Fruit fly (Drosophila melanogaster) whole organism, wandering third instar larva: ENCODE data around the gene CG17991.

ENCODE experiments used
- Abd-B ChIP-seq: fragments of >200 bp; optimal IDR thresholded peaks from 2 replicates; lab custom pipeline; 2017; ENCODE audit warnings: missing biosample characterization, missing genetic modification characterization
- CG32264 ChIP-seq: fragments of 200-800 bp; sonication (Bioruptor generic); optimal IDR thresholded peaks from 2 replicates; lab custom pipeline; 2016; ENCODE audit warnings: missing biosample characterization, missing genetic modification characterization
- CG9705 ChIP-seq: fragments of 200-800 bp; sonication (Bioruptor generic); optimal IDR thresholded peaks from 2 replicates; lab custom pipeline; 2018; ENCODE audit warnings: missing biosample characterization, mild to moderate bottlenecking, missing genetic modification characterization
- CrebA ChIP-seq: fragments of 200-800 bp; sonication (Bioruptor generic); optimal IDR thresholded peaks from 2 replicates; lab custom pipeline; 2016; ENCODE audit warnings: missing biosample characterization, mild to moderate bottlenecking, missing genetic modification characterization, borderline replicate concordance
- Dfd ChIP-seq: fragments of >200 bp; optimal IDR thresholded peaks from 2 replicates; lab custom pipeline; 2017; ENCODE audit warnings: missing biosample characterization, missing genetic modification characterization
- Dif ChIP-seq: fragments of 200-275, 200-300 bp; sonication (Bioruptor generic); optimal IDR thresholded peaks from 2 replicates; lab custom pipeline; 2018; ENCODE audit warnings: missing biosample characterization, missing genetic modification characterization; ENCODE audit not compliant: partially characterized antibody
- GATAd ChIP-seq: sonication (Bioruptor generic); optimal IDR thresholded peaks from 2 replicates; lab custom pipeline; 2016; ENCODE audit warnings: missing biosample characterization, missing genetic modification characterization
- HLH106 ChIP-seq: fragments of 200-800 bp; optimal IDR thresholded peaks from 3 replicates; lab custom pipeline; 2019; ENCODE audit warnings: missing biosample characterization, mild to moderate bottlenecking, missing genetic modification characterization, moderate library complexity
- Hnf4 ChIP-seq: fragments of 200-800 bp; sonication (Bioruptor generic); optimal IDR thresholded peaks from 2 replicates; lab custom pipeline; 2016; ENCODE audit warnings: missing biosample characterization, mild to moderate bottlenecking, missing genetic modification characterization
- Hr83 ChIP-seq: fragments of 200-300 bp; sonication (Bioruptor generic); optimal IDR thresholded peaks from 2 replicates; lab custom pipeline; 2016; ENCODE audit warnings: missing biosample characterization, mild to moderate bottlenecking, missing genetic modification characterization, moderate library complexity; ENCODE audit not compliant: poor library complexity, severe bottlenecking
- Jra ChIP-seq: sonication (Bioruptor generic); optimal IDR thresholded peaks from 2 replicates; lab custom pipeline; 2016; ENCODE audit warnings: missing biosample characterization, missing genetic modification characterization
- Mio ChIP-seq: sonication (Bioruptor generic); optimal IDR thresholded peaks from 2 replicates; lab custom pipeline; 2016; ENCODE audit warnings: missing biosample characterization, missing genetic modification characterization
- Myc ChIP-seq: fragments of >200 bp; optimal IDR thresholded peaks from 2 replicates; lab custom pipeline; 2017
- N ChIP-seq: fragments of >200 bp; optimal IDR thresholded peaks from 2 replicates; lab custom pipeline; 2018; ENCODE audit warnings: missing biosample characterization, missing external identifiers, missing genetic modification characterization
- OdsH ChIP-seq: fragments of 200-800 bp; sonication (Bioruptor generic); optimal IDR thresholded peaks from 2 replicates; lab custom pipeline; 2016; ENCODE audit warnings: missing biosample characterization, mild to moderate bottlenecking, missing genetic modification characterization
- Rel ChIP-seq, 2 experiments: fragments of 200-800 bp; sonication (Bioruptor generic) in 1 of 2; optimal IDR thresholded peaks; 2 replicates in 1 of 2; 3 replicates in 1 of 2; lab custom pipeline; 2016 to 2019; ENCODE audit warnings: mild to moderate bottlenecking in 2 of 2, missing biosample characterization in 2 of 2, missing genetic modification characterization in 2 of 2, moderate library complexity in 1 of 2
- Sp1 ChIP-seq: fragments of 200-800 bp; sonication (Bioruptor generic); optimal IDR thresholded peaks from 3 replicates; lab custom pipeline; 2019; ENCODE audit warnings: missing biosample characterization, mild to moderate bottlenecking, missing genetic modification characterization, moderate library complexity
- Vsx2 ChIP-seq: fragments of 200-300, 225-300 bp; sonication (Bioruptor generic); optimal IDR thresholded peaks from 2 replicates; lab custom pipeline; 2018; ENCODE audit warnings: missing biosample characterization, missing genetic modification characterization; ENCODE audit not compliant: partially characterized antibody
- brk ChIP-seq: fragments of 200-800 bp; sonication (Bioruptor generic); optimal IDR thresholded peaks from 2 replicates; lab custom pipeline; 2016; ENCODE audit warnings: missing biosample characterization, mild to moderate bottlenecking, missing genetic modification characterization
- dl ChIP-seq, 2 experiments: fragments of 175-275, 200-275 bp in 1 of 2; fragments of 200-275 bp in 1 of 2; sonication (Bioruptor generic); optimal IDR thresholded peaks; lab custom pipeline; 2018; ENCODE audit warnings: mild to moderate bottlenecking in 2 of 2, missing biosample characterization in 2 of 2, missing genetic modification characterization in 2 of 2, moderate library complexity in 2 of 2; ENCODE audit not compliant: partially characterized antibody in 2 of 2, insufficient read depth in 1 of 2
- dmrt93B ChIP-seq: fragments of 200-800 bp; sonication (Bioruptor generic); optimal IDR thresholded peaks from 2 replicates; lab custom pipeline; 2018; ENCODE audit warnings: missing biosample characterization, mild to moderate bottlenecking, missing genetic modification characterization
- dsf ChIP-seq: sonication (Bioruptor generic); optimal IDR thresholded peaks from 2 replicates; lab custom pipeline; 2016; ENCODE audit warnings: missing biosample characterization, missing genetic modification characterization, borderline replicate concordance
- ey ChIP-seq: fragments of 200-800 bp; sonication (Bioruptor generic); optimal IDR thresholded peaks from 2 replicates; lab custom pipeline; 2016; ENCODE audit warnings: missing biosample characterization, missing genetic modification characterization
- foxo ChIP-seq, 2 experiments: fragments of 200-800 bp; sonication (Bioruptor generic); optimal IDR thresholded peaks; 2 replicates in 1 of 2; 3 replicates in 1 of 2; lab custom pipeline; 2016 to 2017; ENCODE audit warnings: missing biosample characterization in 2 of 2, missing genetic modification characterization in 2 of 2
- fru ChIP-seq: fragments of 200-800 bp; sonication (Bioruptor generic); optimal IDR thresholded peaks from 3 replicates; lab custom pipeline; 2016; ENCODE audit warnings: missing biosample characterization, mild to moderate bottlenecking, missing genetic modification characterization
- h ChIP-seq: fragments of 200-800 bp; sonication (Bioruptor generic); optimal IDR thresholded peaks from 3 replicates; lab custom pipeline; 2016; ENCODE audit warnings: missing biosample characterization, mild to moderate bottlenecking, missing genetic modification characterization
- jim ChIP-seq: fragments of 175-275, 200-325 bp; sonication (Bioruptor generic); optimal IDR thresholded peaks from 2 replicates; lab custom pipeline; 2016; ENCODE audit warnings: missing biosample characterization, mild to moderate bottlenecking, missing genetic modification characterization
- lola ChIP-seq: fragments of >200 bp; optimal IDR thresholded peaks from 2 replicates; lab custom pipeline; 2017; ENCODE audit warnings: missing biosample characterization, missing genetic modification characterization
- pan ChIP-seq: fragments of >200 bp; optimal IDR thresholded peaks from 2 replicates; lab custom pipeline; 2017
- psq ChIP-seq: fragments of 200-800 bp; sonication (Bioruptor generic); optimal IDR thresholded peaks from 3 replicates; lab custom pipeline; 2017; ENCODE audit warnings: missing biosample characterization, mild to moderate bottlenecking, missing genetic modification characterization, moderate library complexity
- rgr ChIP-seq: fragments of 200-800 bp; sonication (Bioruptor generic); optimal IDR thresholded peaks from 3 replicates; lab custom pipeline; 2016; ENCODE audit warnings: missing biosample characterization, mild to moderate bottlenecking, missing genetic modification characterization
- sage ChIP-seq: fragments of 200-800 bp; sonication (Bioruptor generic); optimal IDR thresholded peaks from 2 replicates; lab custom pipeline; 2016; ENCODE audit warnings: missing biosample characterization, mild to moderate bottlenecking, missing genetic modification characterization
- sv ChIP-seq: fragments of 200-800 bp; sonication (Bioruptor generic); optimal IDR thresholded peaks from 3 replicates; lab custom pipeline; 2016; ENCODE audit warnings: missing biosample characterization, missing genetic modification characterization
- tai ChIP-seq: sonication (Bioruptor generic); optimal IDR thresholded peaks from 2 replicates; lab custom pipeline; 2016; ENCODE audit warnings: missing biosample characterization, missing genetic modification characterization
- usp ChIP-seq: fragments of >200 bp; optimal IDR thresholded peaks from 2 replicates; lab custom pipeline; 2017; ENCODE audit warnings: missing biosample characterization, missing genetic modification characterization
- woc ChIP-seq: sonication (Bioruptor generic); optimal IDR thresholded peaks from 2 replicates; lab custom pipeline; 2016; ENCODE audit warnings: missing biosample characterization, mild to moderate bottlenecking, missing genetic modification characterization

Gene CG17991

dm6 chr3R:27265330-27265729 is 24.3 kb downstream of the CG17991 start, which contains the start of the genes CG14262 and CG14260:
TSS of gene CG14262 (minus strand) at chr3R:27265430.
TSS of gene CG14260 (plus strand) at chr3R:27265457.
- TF ChIP-seq lola (no peak), Dif (GFP tag; lab: Kevin White, UChicago) (no peak), dsf (GFP tag; lab: Kevin White, UChicago) (no peak), Dfd (GFP tag; lab: Kevin White, UChicago) (no peak), sage (GFP tag; lab: Kevin White, UChicago) (no peak), OdsH (GFP tag; lab: Kevin White, UChicago) (no peak), HLH106 (tag; lab: Kevin White, UChicago) (no peak)

dm6 chr3R:27270379-27271266 is 29.6 kb downstream of the CG17991 start:
- TF ChIP-seq ey (GFP tag; lab: Kevin White, UChicago): no peak
- TF ChIP-seq Rel (GFP tag; optimal IDR thresholded peaks at IDR 0.05; lab: Kevin White, UChicago): no peak
- peak; percentile 78 for TF ChIP-seq Rel (tag; optimal IDR thresholded peaks at IDR 0.05; lab: Kevin White, UChicago)

dm6 chr3R:27272233-27272632 is 31.2 kb downstream of the CG17991 start:
- no peak for TF ChIP-seq Dfd (GFP tag; lab: Kevin White, UChicago)
- no peak for TF ChIP-seq Jra (GFP tag; lab: Kevin White, UChicago)
- no peak for TF ChIP-seq brk (GFP tag; lab: Kevin White, UChicago)
- no peak for TF ChIP-seq foxo (GFP tag; optimal IDR thresholded peaks at IDR 0.05; lab: Kevin White, UChicago)
- no peak for TF ChIP-seq HLH106 (tag; lab: Kevin White, UChicago)
- no peak for TF ChIP-seq psq
- no peak for TF ChIP-seq Rel (GFP tag; optimal IDR thresholded peaks at IDR 0.05; lab: Kevin White, UChicago)
- TF ChIP-seq Rel (tag; optimal IDR thresholded peaks at IDR 0.05; lab: Kevin White, UChicago): no peak
- TF ChIP-seq jim (GFP tag; lab: Kevin White, UChicago): peak; percentile 56
- TF ChIP-seq Myc (lab: Kevin White, UChicago): peak; percentile 2
- no peak for TF ChIP-seq usp
- TF ChIP-seq Sp1: no peak
- no peak for TF ChIP-seq dmrt93B

DNA sequence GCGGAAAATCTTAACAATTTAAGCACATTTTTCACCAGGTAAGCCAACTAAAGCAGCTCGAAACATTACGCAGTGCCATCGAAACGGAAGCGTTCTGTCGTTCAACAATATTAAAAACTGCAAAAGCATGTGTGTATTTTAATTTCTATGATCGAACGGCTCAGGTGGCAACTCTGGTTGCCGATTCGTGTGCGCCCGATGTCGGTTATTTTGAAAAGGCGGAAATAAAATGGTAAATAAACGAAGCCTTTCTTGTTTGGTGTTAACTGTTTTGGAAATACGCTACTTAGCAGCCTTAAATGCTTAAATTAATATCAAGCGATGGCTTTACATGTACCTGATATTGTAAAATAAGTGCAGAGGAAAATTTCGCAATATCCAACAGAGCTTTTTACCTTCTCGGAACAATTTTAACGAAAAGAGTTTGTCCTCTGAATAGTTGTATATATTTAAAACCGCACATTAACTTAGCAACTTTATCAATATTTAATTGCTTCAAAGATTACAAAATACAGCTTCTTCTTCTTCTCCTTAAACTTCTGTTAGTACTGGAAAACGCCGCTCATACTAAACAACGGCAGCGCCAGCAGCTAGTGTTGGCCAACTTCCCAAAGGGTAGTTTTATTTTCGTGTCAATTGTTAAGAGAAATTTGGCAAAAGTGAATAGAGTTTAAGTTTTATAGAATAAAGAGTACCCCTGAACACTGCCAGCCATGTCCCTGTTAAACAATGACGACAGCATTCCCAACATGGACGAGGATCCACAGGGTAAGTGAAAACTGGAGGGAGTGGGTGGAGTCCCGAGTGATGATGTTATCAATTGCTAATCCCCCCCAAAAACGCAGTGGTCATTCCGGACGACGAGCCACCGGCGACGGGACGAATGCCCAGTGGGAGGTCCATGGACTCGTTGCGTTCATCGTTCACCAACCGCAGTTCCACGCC is 32.3 kb downstream of the CG17991 start, which contains the start of gene CG5934:
CG5934 (plus strand) TSS at position 588 of the 945 bp plus-strand sequence.
- TF ChIP-seq Myc (lab: Kevin White, UChicago) (peak; percentile 10), dsf (GFP tag; lab: Kevin White, UChicago) (no peak), CG32264 (no peak), Rel (GFP tag; optimal IDR thresholded peaks at IDR 0.05; lab: Kevin White, UChicago) (no peak), Rel (tag; optimal IDR thresholded peaks at IDR 0.05; lab: Kevin White, UChicago) (peak; percentile 77), Dif (GFP tag; lab: Kevin White, UChicago) (no peak), Hnf4 (GFP tag; lab: Kevin White, UChicago) (no peak), h (GFP tag; lab: Kevin White, UChicago) (peak; percentile 68), CG9705 (no peak), Mio (GFP tag; lab: Kevin White, UChicago) (no peak), brk (GFP tag; lab: Kevin White, UChicago) (no peak), OdsH (GFP tag; lab: Kevin White, UChicago) (peak; percentile 29), foxo (GFP tag; optimal IDR thresholded peaks at IDR 0.05; lab: Kevin White, UChicago) (peak; percentile 15 to 51), sage (GFP tag; lab: Kevin White, UChicago) (no peak), usp (no peak), Abd-B (GFP tag; lab: Kevin White, UChicago) (no peak), jim (GFP tag; lab: Kevin White, UChicago) (no peak), GATAd (GFP tag; lab: Kevin White, UChicago) (no peak), Hr83 (GFP tag; lab: Kevin White, UChicago) (peak; percentile 59), HLH106 (tag; lab: Kevin White, UChicago) (no peak), Sp1 (peak; percentile 22), fru (GFP tag; lab: Kevin White, UChicago) (no peak), Vsx2 (GFP tag; lab: Kevin White, UChicago) (no peak), tai (GFP tag; lab: Kevin White, UChicago) (no peak), lola (no peak), Dfd (GFP tag; lab: Kevin White, UChicago) (no peak), sv (GFP tag; lab: Kevin White, UChicago) (peak; percentile 23), rgr (GFP tag; lab: Kevin White, UChicago) (peak; percentile 54), dmrt93B (peak; percentile 16), ey (GFP tag; lab: Kevin White, UChicago) (peak; percentile 48), dl (GFP tag; optimal IDR thresholded peaks at IDR 0.05; lab: Kevin White, UChicago; ENCODE audit: insufficient read depth in 1 of 2, partially characterized antibody in 2 of 2) (no peak), pan (lab: Kevin White, UChicago) (no peak), woc (no peak), psq (peak; percentile 11), N (no peak), CrebA (GFP tag; lab: Kevin White, UChicago) (no peak)
